Fruit fly (Drosophila melanogaster) whole organism, embryonic: Measurements from ENCODE around the gene Bcat.
A peak's percentile ranks its signal among the peaks of the same experiment; 100 is the strongest.

Source experiments
- BtbVII ChIP-seq: fragments of 200-800 bp; sonication (Bioruptor generic); optimal IDR thresholded peaks from 3 replicates; lab custom pipeline; 2017; ENCODE audit warnings: missing biosample characterization, mild to moderate bottlenecking, missing genetic modification characterization
- CG1024 ChIP-seq: fragments of 200-800 bp; sonication (Bioruptor generic); IDR thresholded peaks from 2 replicates; pipeline ENCODE4 v1.3.6; 2022; ENCODE audit warnings: missing biosample characterization, missing genetic modification characterization
- CG10543 ChIP-seq: fragments of 200-800 bp; sonication (Bioruptor generic); optimal IDR thresholded peaks from 3 replicates; lab custom pipeline; 2017; ENCODE audit warnings: missing biosample characterization, mild to moderate bottlenecking, missing genetic modification characterization, moderate library complexity
- CG11696 ChIP-seq: fragments of 200-800 bp; sonication (Bioruptor generic); IDR thresholded peaks from 2 replicates; pipeline ENCODE4 v1.3.6; 2022; ENCODE audit warnings: missing biosample characterization, missing genetic modification characterization
- CG13424 ChIP-seq: fragments of 200-800 bp; sonication (Bioruptor generic); optimal IDR thresholded peaks from 2 replicates; lab custom pipeline; 2019; ENCODE audit warnings: missing biosample characterization, mild to moderate bottlenecking, missing genetic modification characterization, moderate library complexity
- CG2120 ChIP-seq: fragments of 200-800 bp; sonication (Bioruptor generic); optimal IDR thresholded peaks from 3 replicates; lab custom pipeline; 2016; ENCODE audit warnings: missing biosample characterization, missing genetic modification characterization
- CG34376 ChIP-seq: fragments of 200-800 bp; sonication (Bioruptor generic); optimal IDR thresholded peaks from 2 replicates; lab custom pipeline; 2018; ENCODE audit warnings: missing biosample characterization, mild to moderate bottlenecking, missing genetic modification characterization
- CG5245 ChIP-seq: fragments of 200-800 bp; sonication (Bioruptor generic); optimal IDR thresholded peaks from 3 replicates; lab custom pipeline; 2016; ENCODE audit warnings: missing biosample characterization, missing genetic modification characterization
- CG6272 ChIP-seq: fragments of 200-800 bp; sonication (Bioruptor generic); IDR thresholded peaks from 2 replicates; pipeline ENCODE4 v1.3.6; 2022; ENCODE audit warnings: missing biosample characterization, missing genetic modification characterization
- CG6689 ChIP-seq: fragments of 200-800 bp; sonication (Bioruptor generic); IDR thresholded peaks from 2 replicates; pipeline ENCODE4 v1.3.6; 2022; ENCODE audit warnings: missing biosample characterization, missing genetic modification characterization
- CG7786 ChIP-seq: fragments of 200-800 bp; sonication (Bioruptor generic); optimal IDR thresholded peaks from 2 replicates; lab custom pipeline; 2016; ENCODE audit warnings: missing biosample characterization, missing genetic modification characterization
- CG9932 ChIP-seq: fragments of 200-800 bp; sonication (Bioruptor generic); IDR thresholded peaks from 2 replicates; pipeline ENCODE4 v1.3.6; 2022; ENCODE audit warnings: missing biosample characterization, missing genetic modification characterization
- Drgx ChIP-seq: fragments of 200-800 bp; sonication (Bioruptor generic); IDR thresholded peaks from 2 replicates; pipeline ENCODE4 v1.3.6; 2022; ENCODE audit warnings: missing biosample characterization, missing genetic modification characterization
- ERR ChIP-seq: fragments of 200-800 bp; sonication (Bioruptor generic); optimal IDR thresholded peaks from 2 replicates; lab custom pipeline; 2016; ENCODE audit warnings: missing biosample characterization, missing genetic modification characterization
- Eip74EF ChIP-seq, 2 experiments: fragments of 200-800 bp in 1 of 2; fragments of >200 bp in 1 of 2; sonication (Bioruptor generic) in 1 of 2; optimal IDR thresholded peaks; 2 replicates each; lab custom pipeline; 2017 to 2019; ENCODE audit warnings: missing biosample characterization in 2 of 2, missing genetic modification characterization in 2 of 2, mild to moderate bottlenecking in 1 of 2, moderate library complexity in 1 of 2
- H2.0 ChIP-seq: fragments of 200-800 bp; sonication (Bioruptor generic); IDR thresholded peaks from 2 replicates; pipeline ENCODE4 v1.3.6; 2022; ENCODE audit warnings: missing biosample characterization, missing genetic modification characterization
- Hey ChIP-seq: fragments of 200-800 bp; sonication (Bioruptor generic); optimal IDR thresholded peaks from 3 replicates; lab custom pipeline; 2018; ENCODE audit warnings: missing biosample characterization, mild to moderate bottlenecking, missing genetic modification characterization
- Hmr ChIP-seq: fragments of 200-800 bp; sonication (Bioruptor generic); optimal IDR thresholded peaks from 3 replicates; lab custom pipeline; 2017; ENCODE audit warnings: mild to moderate bottlenecking, missing biosample characterization, missing genetic modification reagents, missing genetic modification characterization
- Med ChIP-seq: fragments of 200-800 bp; sonication (Bioruptor generic); peaks from one replicate; lab custom pipeline; 2016; ENCODE audit warnings: missing biosample characterization, missing genetic modification characterization, mild to moderate bottlenecking, inconsistent platforms, moderate library complexity
- Myb ChIP-seq: fragments of 200-800 bp; sonication (Bioruptor generic); optimal IDR thresholded peaks from 2 replicates; lab custom pipeline; 2016; ENCODE audit warnings: missing biosample characterization, missing genetic modification characterization
- NfI ChIP-seq: fragments of 200-800 bp; sonication (Bioruptor generic); optimal IDR thresholded peaks from 3 replicates; lab custom pipeline; 2018; ENCODE audit warnings: missing biosample characterization, mild to moderate bottlenecking, missing genetic modification characterization, moderate library complexity
- Oaz ChIP-seq: fragments of 200-800 bp; sonication (Bioruptor generic); IDR thresholded peaks from 2 replicates; pipeline ENCODE4 v1.3.6; 2022; ENCODE audit warnings: missing biosample characterization, missing genetic modification characterization
- Ravus ChIP-seq: fragments of 200-800 bp; sonication (Bioruptor generic); IDR thresholded peaks from 2 replicates; pipeline ENCODE4 v1.3.6; 2022; ENCODE audit warnings: missing biosample characterization, missing genetic modification characterization
- Rfx ChIP-seq: fragments of 200-800 bp; sonication (Bioruptor generic); IDR thresholded peaks from 2 replicates; pipeline ENCODE4 v1.3.6; 2022; ENCODE audit warnings: missing biosample characterization, missing genetic modification characterization
- Sox100B ChIP-seq: fragments of 200-800 bp; sonication (Bioruptor generic); optimal IDR thresholded peaks from 3 replicates; lab custom pipeline; 2018; ENCODE audit warnings: missing biosample characterization, mild to moderate bottlenecking, missing genetic modification characterization
- Spps ChIP-seq: fragments of 200-800 bp; sonication (Bioruptor generic); optimal IDR thresholded peaks from 2 replicates; lab custom pipeline; 2018; ENCODE audit warnings: missing biosample characterization, mild to moderate bottlenecking, missing genetic modification characterization
- Usf ChIP-seq: fragments of 200-800 bp; sonication (Bioruptor generic); optimal IDR thresholded peaks from 2 replicates; lab custom pipeline; 2017; ENCODE audit warnings: missing genotype, missing biosample characterization, missing genetic modification characterization
- cg ChIP-seq: fragments of 200-800 bp; sonication (Bioruptor generic); optimal IDR thresholded peaks from 3 replicates; lab custom pipeline; 2019; ENCODE audit warnings: missing biosample characterization, mild to moderate bottlenecking, missing genetic modification characterization, moderate library complexity
- cwo ChIP-seq: fragments of 200-800 bp; sonication (Bioruptor generic); optimal IDR thresholded peaks from 3 replicates; lab custom pipeline; 2017; ENCODE audit warnings: missing biosample characterization, missing genetic modification characterization, mild to moderate bottlenecking, moderate library complexity, missing genetic modification reagents
- exex ChIP-seq: fragments of 200-800 bp; sonication (Bioruptor generic); optimal IDR thresholded peaks from 4 replicates; lab custom pipeline; 2018; ENCODE audit warnings: missing biosample characterization, mild to moderate bottlenecking, missing genetic modification characterization, moderate library complexity
- ftz-f1 ChIP-seq: fragments of 200-800 bp; sonication (Bioruptor generic); optimal IDR thresholded peaks from 2 replicates; lab custom pipeline; 2016; ENCODE audit warnings: missing biosample characterization, missing genetic modification characterization
- grau ChIP-seq: fragments of 200-800 bp; optimal IDR thresholded peaks from 3 replicates; lab custom pipeline; 2019; ENCODE audit warnings: missing biosample characterization, mild to moderate bottlenecking, missing genetic modification characterization, moderate library complexity
- grn ChIP-seq: fragments of 200-800 bp; sonication (Bioruptor generic); optimal IDR thresholded peaks from 3 replicates; lab custom pipeline; 2017; ENCODE audit warnings: missing biosample characterization, missing genetic modification characterization
- inv ChIP-seq: fragments of 200-800 bp; sonication (Bioruptor generic); IDR thresholded peaks from 2 replicates; pipeline ENCODE4 v1.3.6; 2022; ENCODE audit warnings: missing biosample characterization, missing genetic modification characterization; ENCODE audit not compliant: partially characterized antibody
- kni ChIP-seq: fragments of 200-800 bp; sonication (Bioruptor generic); optimal IDR thresholded peaks from 3 replicates; lab custom pipeline; 2017; ENCODE audit warnings: mild to moderate bottlenecking, missing biosample characterization, missing genetic modification reagents, missing genetic modification characterization
- lab ChIP-seq: fragments of 200-800 bp; sonication (Bioruptor generic); optimal IDR thresholded peaks from 3 replicates; lab custom pipeline; 2017; ENCODE audit warnings: missing biosample characterization, missing genetic modification characterization, mild to moderate bottlenecking, moderate library complexity, missing genetic modification reagents
- lbe ChIP-seq: fragments of 200-800 bp; sonication (Bioruptor generic); optimal IDR thresholded peaks from 2 replicates; lab custom pipeline; 2016; ENCODE audit warnings: missing biosample characterization, mild to moderate bottlenecking, missing genetic modification characterization
- lola ChIP-seq, 3 experiments: fragments of >200 bp in 2 of 3; fragments of 200-800 bp in 1 of 3; sonication (Bioruptor generic) in 1 of 3; optimal IDR thresholded peaks; 2 replicates each; lab custom pipeline; 2017 to 2019; ENCODE audit warnings: missing biosample characterization in 3 of 3, missing genetic modification characterization in 3 of 3, mild to moderate bottlenecking in 1 of 3, moderate library complexity in 1 of 3
- luna ChIP-seq: fragments of 200-800 bp; sonication (Bioruptor generic); optimal IDR thresholded peaks from 2 replicates; lab custom pipeline; 2016; ENCODE audit warnings: missing biosample characterization, missing genetic modification characterization
- mam ChIP-seq: fragments of 200-800 bp; sonication (Bioruptor generic); optimal IDR thresholded peaks from 3 replicates; lab custom pipeline; 2016; ENCODE audit warnings: missing biosample characterization, missing genetic modification characterization
- mirr ChIP-seq: fragments of 200-800 bp; sonication (Bioruptor generic); optimal IDR thresholded peaks from 3 replicates; lab custom pipeline; 2018; ENCODE audit warnings: missing biosample characterization, mild to moderate bottlenecking, missing genetic modification characterization
- odd ChIP-seq: fragments of 200-800 bp; sonication (Bioruptor generic); optimal IDR thresholded peaks from 2 replicates; lab custom pipeline; 2017; ENCODE audit warnings: missing biosample characterization, mild to moderate bottlenecking, missing genetic modification characterization
- rib ChIP-seq: fragments of 200-800 bp; sonication (Bioruptor generic); IDR thresholded peaks from 2 replicates; pipeline ENCODE4 v1.3.6; 2022; ENCODE audit warnings: missing biosample characterization, missing genetic modification characterization
- sim ChIP-seq: fragments of 200-800 bp; sonication (Bioruptor generic); IDR thresholded peaks from 2 replicates; pipeline ENCODE4 v1.3.6; 2022; ENCODE audit warnings: missing biosample characterization, missing genetic modification characterization
- sisA ChIP-seq: fragments of 200-800 bp; sonication (Bioruptor generic); IDR thresholded peaks from 2 replicates; pipeline ENCODE4 v1.3.6; 2022; ENCODE audit warnings: missing biosample characterization, missing genetic modification characterization
- sug ChIP-seq: fragments of 200-800 bp; optimal IDR thresholded peaks from 2 replicates; lab custom pipeline; 2019; ENCODE audit warnings: missing biosample characterization, mild to moderate bottlenecking, missing genetic modification characterization, moderate library complexity
- trem ChIP-seq: fragments of 200-800 bp; optimal IDR thresholded peaks from 3 replicates; lab custom pipeline; 2019; ENCODE audit warnings: missing biosample characterization, mild to moderate bottlenecking, missing genetic modification characterization, moderate library complexity
- yki ChIP-seq: fragments of >200 bp; optimal IDR thresholded peaks from 3 replicates; lab custom pipeline; 2018
- zfh2 ChIP-seq: fragments of 200-800 bp; sonication (Bioruptor generic); optimal IDR thresholded peaks from 2 replicates; lab custom pipeline; 2016; ENCODE audit warnings: missing biosample characterization, missing genetic modification characterization

The Bcat gene

dm6 chrX:13392041-13392353 lies 4.7 kb upstream of the Bcat start (continued):
- TF ChIP-seq trem (tag; lab: Kevin White, UChicago): no peak
- no peak for TF ChIP-seq rib (GFP tag; lab: Robert Waterston, UW)

dm6 chrX:13392764-13393163 lies 3.9 kb upstream of the Bcat start:
- TF ChIP-seq kni (GFP tag; lab: Kevin White, UChicago) (no peak), CG1024 (no peak), yki (no peak), Hey (peak; percentile 50), cwo (GFP tag; lab: Kevin White, UChicago) (peak; percentile 86), Ravus (GFP tag; lab: Robert Waterston, UW) (no peak), exex (tag; lab: Kevin White, UChicago) (peak; percentile 72), odd (no peak), Sox100B (GFP tag; lab: Kevin White, UChicago) (no peak), lab (GFP tag; lab: Kevin White, UChicago) (peak; percentile 43), Med (GFP tag; lab: Kevin White, UChicago) (peak; percentile 67), mirr (GFP tag; lab: Kevin White, UChicago) (peak; percentile 81), CG6689 (GFP tag; lab: Robert Waterston, UW) (no peak), sim (GFP tag; lab: Robert Waterston, UW) (no peak), Eip74EF (GFP tag; optimal IDR thresholded peaks at IDR 0.05; lab: Kevin White, UChicago) (no peak), CG34376 (GFP tag; lab: Kevin White, UChicago) (peak; percentile 73), grn (GFP tag; lab: Kevin White, UChicago) (peak; percentile 68), ERR (no peak), Spps (tag; lab: Kevin White, UChicago) (no peak), inv (GFP tag; lab: Robert Waterston, UW) (no peak), CG10543 (GFP tag; lab: Kevin White, UChicago) (peak; percentile 18), sug (tag; lab: Kevin White, UChicago) (peak; percentile 69)

- TF ChIP-seq NfI (GFP tag; lab: Kevin White, UChicago) (no peak), grau (tag; lab: Kevin White, UChicago) (no peak), lola (GFP tag; optimal IDR thresholded peaks at IDR 0.05; lab: Kevin White, UChicago) (no peak), trem (tag; lab: Kevin White, UChicago) (no peak), cg (GFP tag; lab: Kevin White, UChicago) (peak; percentile 16), Oaz (GFP tag; lab: Robert Waterston, UW) (no peak), mam (GFP tag; lab: Kevin White, UChicago) (peak; percentile 6), Hmr (GFP tag; lab: Kevin White, UChicago) (no peak), CG9932 (peak; percentile 22; the same call in 1 of the 2 replicates), sisA (GFP tag; lab: Robert Waterston, UW) (no peak), CG7786 (peak; percentile 2), CG6272 (no peak), luna (GFP tag; lab: Kevin White, UChicago) (peak; percentile 17), ftz-f1 (GFP tag; lab: Kevin White, UChicago) (no peak), BtbVII (GFP tag; lab: Kevin White, UChicago) (no peak), Rfx (GFP tag; lab: Robert Waterston, UW) (0 out of 2 replicates have a peak, but pooled peaks have one; percentile 19), CG2120 (peak; percentile 25), Med (GFP tag; lab: Kevin White, UChicago) (peak; percentile 82), zfh2 (GFP tag; lab: Kevin White, UChicago) (peak; percentile 28), Usf (GFP tag; lab: Kevin White, UChicago) (no peak), Drgx (GFP tag; lab: Robert Waterston, UW) (0 out of 2 replicates have a peak, but pooled peaks have one; percentile 24), lbe (GFP tag; lab: Kevin White, UChicago) (peak; percentile 4), Myb (no peak), CG13424 (tag; lab: Kevin White, UChicago) (no peak), CG11696 (0 out of 2 replicates have a peak, but pooled peaks have one; percentile 2), H2.0 (GFP tag; lab: Robert Waterston, UW) (0 out of 2 replicates have a peak, but pooled peaks have one; percentile 10), CG5245 (GFP tag; lab: Kevin White, UChicago) (no peak)
Observed at dm6 chrX:13394343-13394742, 2.4 kb upstream of the Bcat start.
